Worm (Caenorhabditis elegans): ENCODE data around the gene C07H4.1.

C07H4.1 gene

ce11 chrII:9126965-9127364 lies 33.5 kb upstream of the C07H4.1 start (continued):
- TF ChIP-seq hmg-1.1 (GFP tag; IDR thresholded peaks at IDR 0.05) = 0 out of 2 replicates have a peak, but pooled peaks have one; percentile 10

- TF ChIP-seq lsy-2 (tag; optimal IDR thresholded peaks at IDR 0.05) (no peak), daf-16 (GFP tag; optimal IDR thresholded peaks at IDR 0.05) (no peak), daf-16 (tag; optimal IDR thresholded peaks at IDR 0.05) (peak; percentile 32), lin-15B (tag; optimal IDR thresholded peaks at IDR 0.05) (no peak), zfp-2 (tag; optimal IDR thresholded peaks at IDR 0.05) (no peak), nhr-11 (tag; optimal IDR thresholded peaks at IDR 0.05) (no peak), dve-1 (tag; optimal IDR thresholded peaks at IDR 0.05; ENCODE audit: insufficient read depth) (peak; percentile 57), D1046.2 (GFP tag; IDR thresholded peaks at IDR 0.05) (no peak), attf-4 (tag; optimal IDR thresholded peaks at IDR 0.05) (no peak), nhr-41 (GFP tag; IDR thresholded peaks at IDR 0.05) (no peak), ceh-28 (tag; optimal IDR thresholded peaks at IDR 0.05) (no peak), madf-5 (GFP tag; IDR thresholded peaks at IDR 0.05) (no peak), nhr-111 (GFP tag; optimal IDR thresholded peaks at IDR 0.05) (no peak), zip-11 (GFP tag; IDR thresholded peaks at IDR 0.05) (no peak), R02D3.7 (tag; optimal IDR thresholded peaks at IDR 0.05) (no peak), hif-1 (tag; optimal IDR thresholded peaks at IDR 0.05) (no peak), nhr-28 (tag; optimal IDR thresholded peaks at IDR 0.05) (peak; percentile 29), ZK337.2 (GFP tag; IDR thresholded peaks at IDR 0.05) (no peak), pqm-1 (tag; optimal IDR thresholded peaks at IDR 0.05) (peak; percentile 44), dmd-6 (GFP tag; IDR thresholded peaks at IDR 0.05) (no peak), sdz-12 (GFP tag; optimal IDR thresholded peaks at IDR 0.05) (no peak), aha-1 (tag) (peak; percentile 72), nhr-76 (tag; optimal IDR thresholded peaks at IDR 0.05) (no peak), php-3 (GFP tag; IDR thresholded peaks at IDR 0.05) (0 out of 2 replicates have a peak, but pooled peaks have one; percentile 16), F49E8.2 (tag; optimal IDR thresholded peaks at IDR 0.05; ENCODE audit: borderline replicate concordance) (no peak), hlh-30 (tag; optimal IDR thresholded peaks at IDR 0.05; ENCODE audit: insufficient read depth) (peak; percentile 6), ceh-20 (GFP tag; IDR thresholded peaks at IDR 0.05) (no peak), rbr-2 (tag; optimal IDR thresholded peaks at IDR 0.05) (no peak), ama-1 (optimal IDR thresholded peaks at IDR 0.05) (no peak)
These were observed 31.5 kb upstream of the C07H4.1 start for ce11 chrII:9125007-9125406.

DNA sequence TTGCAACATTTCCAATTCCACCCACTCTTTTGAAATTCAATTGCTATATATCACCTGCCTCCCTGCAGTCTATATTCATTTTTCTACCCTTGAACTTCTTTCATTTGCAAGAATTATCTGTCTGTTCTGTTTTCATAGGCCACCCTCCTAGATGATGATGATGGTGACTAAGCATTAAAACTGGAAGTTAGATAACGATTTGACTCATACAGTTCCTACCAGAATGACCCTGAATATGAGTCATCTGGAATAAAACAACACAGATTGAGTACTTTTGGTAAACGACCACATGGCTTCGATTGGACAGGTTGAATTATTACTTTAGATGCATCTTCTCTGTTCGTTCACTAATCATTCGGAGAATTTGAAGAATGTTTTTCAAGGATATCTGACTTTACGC lies 30.9 kb upstream of the C07H4.1 start:
- TF ChIP-seq mes-2 (tag; optimal IDR thresholded peaks at IDR 0.05; ENCODE audit: poor library complexity, severe bottlenecking) = peak; percentile 6
- no peak for TF ChIP-seq jun-1 (tag; optimal IDR thresholded peaks at IDR 0.05)
- TF ChIP-seq aly-2 (tag; optimal IDR thresholded peaks at IDR 0.05) = no peak
- TF ChIP-seq vab-7 (GFP tag; IDR thresholded peaks at IDR 0.05) = no peak
- TF ChIP-seq ZK546.5 (tag; optimal IDR thresholded peaks at IDR 0.05) = no peak
- TF ChIP-seq nhr-76 (tag; optimal IDR thresholded peaks at IDR 0.05) = no peak
- no peak for TF ChIP-seq ctbp-1 (GFP tag; IDR thresholded peaks at IDR 0.05)
- no peak for TF ChIP-seq sdz-12 (GFP tag; optimal IDR thresholded peaks at IDR 0.05)

DNA sequence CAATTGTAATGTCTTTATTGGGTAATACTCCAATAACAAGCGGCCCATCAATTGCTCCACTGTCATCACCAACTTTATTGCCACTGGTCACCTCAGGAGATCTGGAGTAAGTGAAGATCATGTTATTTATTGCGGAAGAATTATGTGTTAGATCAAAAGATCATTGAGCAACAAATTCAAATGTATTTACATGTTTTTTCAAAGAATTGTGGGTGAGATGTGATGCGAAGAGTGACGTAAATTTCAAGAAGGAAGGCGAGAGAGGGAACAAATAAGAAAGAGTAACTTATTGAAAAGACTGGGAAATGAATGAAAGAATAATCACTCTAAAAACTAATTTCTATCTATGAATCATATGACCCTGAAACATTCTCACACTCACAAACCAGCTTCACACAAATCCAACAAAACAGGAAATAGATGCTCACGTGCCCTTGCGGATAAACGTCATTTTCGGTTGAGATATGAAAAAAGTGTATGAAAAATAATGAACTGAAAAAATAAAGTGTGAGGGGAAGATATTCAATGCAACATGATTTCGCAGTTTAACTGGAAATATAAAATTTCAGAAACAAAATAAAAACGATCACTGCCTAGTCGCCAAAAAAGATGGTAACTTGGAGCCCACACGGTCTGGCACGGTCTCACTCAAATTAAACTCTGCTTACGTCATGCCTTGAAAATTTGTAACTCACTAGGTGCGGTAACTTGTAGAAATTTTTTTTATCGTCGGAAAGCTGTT lies 27.5 kb upstream of the C07H4.1 start:
- TF ChIP-seq aha-1 (tag) (peak; percentile 51), tag-97 (GFP tag; IDR thresholded peaks at IDR 0.05) (no peak), fos-1 (tag; optimal IDR thresholded peaks at IDR 0.05) (no peak), unc-62 (GFP tag; optimal IDR thresholded peaks at IDR 0.05 in 1 of 2) (peak in 1 of 2 experiments; percentile 68), unc-62 (tag; optimal IDR thresholded peaks at IDR 0.05) (no peak), nhr-6 (tag; optimal IDR thresholded peaks at IDR 0.05) (no peak), hlh-30 (tag; optimal IDR thresholded peaks at IDR 0.05; ENCODE audit: insufficient read depth) (peak; percentile 15), dmd-8 (GFP tag; IDR thresholded peaks at IDR 0.05) (no peak), aly-2 (tag; optimal IDR thresholded peaks at IDR 0.05) (no peak)

All from whole organism, L4 larva.